Worm (Caenorhabditis elegans) whole organism, midembryonic: Measurements from ENCODE around the gene Y45F10D.16.
A peak's percentile ranks its signal among the peaks of the same experiment; 100 is the strongest.

Experiments
- T22C8.4 ChIP-seq: fragments of 200-800 bp; sonication (Bioruptor generic); IDR thresholded peaks from 2 replicates; pipeline ENCODE4 v1.3.6; 2022; ENCODE audit warnings: missing genetic modification characterization, missing compliant biosample characterization
- cog-1 ChIP-seq: sonication (generic microtip); optimal IDR thresholded peaks from 2 replicates; lab custom pipeline; 2016; ENCODE audit warnings: missing genetic modification characterization, missing compliant biosample characterization
- flt-1 ChIP-seq: fragments of 200-800 bp; sonication (Bioruptor generic); IDR thresholded peaks from 2 replicates; pipeline ENCODE4 v1.3.6; 2022; ENCODE audit warnings: missing genetic modification characterization, missing compliant biosample characterization
- klf-2 ChIP-seq: fragments of 200-800 bp; sonication (Bioruptor generic); conservative IDR thresholded peaks from 2 replicates; pipeline ENCODE4 v1.3.6; 2022; ENCODE audit warnings: missing genetic modification reagents, missing genetic modification characterization, missing compliant biosample characterization
- med-1 ChIP-seq: sonication (generic microtip); optimal IDR thresholded peaks from 2 replicates; lab custom pipeline; 2017; ENCODE audit warnings: missing genetic modification characterization, mild to moderate bottlenecking, missing compliant biosample characterization, antibody characterized with exemption, missing genetic modification reagents; ENCODE audit not compliant: insufficient read depth
- ref-1 ChIP-seq: fragments of 200-800 bp; sonication (Bioruptor generic); conservative IDR thresholded peaks from 2 replicates; pipeline ENCODE4 v1.3.6; 2022; ENCODE audit warnings: missing genetic modification reagents, missing genetic modification characterization, missing compliant biosample characterization
- tab-1 ChIP-seq: fragments of 200-800 bp; sonication (Bioruptor generic); IDR thresholded peaks from 2 replicates; pipeline ENCODE4 v1.3.6; 2022; ENCODE audit warnings: missing genetic modification characterization, missing compliant biosample characterization
- ztf-23 ChIP-seq: fragments of 200-800 bp; sonication (Bioruptor generic); IDR thresholded peaks from 2 replicates; pipeline ENCODE4 v1.3.6; 2022; ENCODE audit warnings: missing genetic modification reagents, missing genetic modification characterization, missing compliant biosample characterization
- ztf-29 ChIP-seq: fragments of 200-800 bp; sonication (Bioruptor generic); IDR thresholded peaks from 2 replicates; pipeline ENCODE4 v1.3.6; 2022; ENCODE audit warnings: missing genetic modification reagents, missing genetic modification characterization, missing compliant biosample characterization

Gene Y45F10D.16

DNA sequence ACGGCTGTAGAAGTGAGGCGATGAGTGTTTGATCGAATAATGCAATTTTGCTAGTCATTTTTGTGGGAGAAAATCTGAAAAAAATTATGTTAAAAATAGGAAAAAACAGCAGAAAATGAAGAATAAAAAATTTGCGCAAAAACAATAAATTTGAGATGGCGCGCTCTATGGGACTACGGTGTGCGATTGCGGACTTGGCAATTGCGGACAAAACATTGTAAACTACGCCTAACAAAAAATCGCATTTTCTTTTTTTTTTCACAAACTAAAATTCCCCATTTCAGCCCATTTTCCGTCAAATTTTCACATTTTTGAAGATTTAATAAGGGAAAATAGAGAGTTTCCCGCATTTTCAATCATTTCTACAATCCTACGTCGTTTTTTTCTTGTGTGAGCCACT, 12.4 kb downstream of the Y45F10D.16 start, which contains the start of the genes sas-6 and Y45F10D.7:
sas-6 (minus strand) TSS at position 80 of the 400 bp plus-strand sequence.
Y45F10D.7 (plus strand) TSS at position 256 of the 400 bp plus-strand sequence.
- TF ChIP-seq cog-1 (no peak), klf-2 (GFP tag; lab: Robert Waterston, UW) (0 out of 2 replicates have a peak, but pooled peaks have one; percentile 44), ztf-23 (peak; percentile 60; the same call in 1 of the 2 replicates), ref-1 (GFP tag; lab: Robert Waterston, UW) (no peak), med-1 (GFP tag; lab: Kevin White, UChicago) (no peak), tab-1 (GFP tag; lab: Robert Waterston, UW) (no peak), flt-1 (GFP tag; lab: Robert Waterston, UW) (peak; percentile 69; the same call in 1 of the 2 replicates), ztf-29 (GFP tag; lab: Robert Waterston, UW) (no peak)

DNA sequence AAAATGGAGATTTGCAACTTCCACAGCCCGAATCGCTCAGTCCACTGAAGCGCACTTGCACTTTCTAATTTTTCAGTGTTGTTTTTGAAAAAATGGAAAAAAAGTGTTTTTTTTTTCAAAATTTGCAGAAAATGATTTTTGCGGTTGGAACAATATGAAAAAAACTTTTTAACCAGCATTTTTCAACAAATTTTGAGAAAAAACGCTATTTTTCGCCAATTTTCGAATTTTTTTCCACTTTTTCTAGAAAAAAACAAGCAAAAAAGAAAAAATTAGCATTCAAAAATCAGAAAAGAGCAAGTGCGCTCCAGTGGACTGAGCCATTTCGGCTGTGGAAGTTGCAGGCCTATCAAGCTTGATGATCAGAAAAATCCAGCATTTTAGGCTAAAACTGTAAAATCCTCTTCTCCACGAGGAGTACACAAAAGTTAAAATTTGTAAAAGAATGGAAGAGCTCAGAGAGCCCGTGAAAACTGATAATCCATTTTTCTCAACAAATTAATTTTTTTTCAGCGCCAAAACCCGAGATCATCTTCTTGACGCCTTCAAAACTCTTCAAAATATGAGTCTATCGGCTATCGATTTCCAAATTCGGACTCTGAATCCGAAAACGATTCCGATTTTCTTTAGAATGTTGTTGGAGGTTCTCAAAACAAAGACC, 19.2 kb downstream of the Y45F10D.16 start:
- TF ChIP-seq med-1 (GFP tag; lab: Kevin White, UChicago) = no peak
- no peak for TF ChIP-seq ztf-23
- no peak for TF ChIP-seq T22C8.4
- TF ChIP-seq tab-1 (GFP tag; lab: Robert Waterston, UW) = no peak
- no peak for TF ChIP-seq ref-1 (GFP tag; lab: Robert Waterston, UW)
- no peak for TF ChIP-seq ztf-29 (GFP tag; lab: Robert Waterston, UW)
- TF ChIP-seq klf-2 (GFP tag; lab: Robert Waterston, UW) = no peak
- no peak for TF ChIP-seq flt-1 (GFP tag; lab: Robert Waterston, UW)
- no peak for TF ChIP-seq cog-1

DNA sequence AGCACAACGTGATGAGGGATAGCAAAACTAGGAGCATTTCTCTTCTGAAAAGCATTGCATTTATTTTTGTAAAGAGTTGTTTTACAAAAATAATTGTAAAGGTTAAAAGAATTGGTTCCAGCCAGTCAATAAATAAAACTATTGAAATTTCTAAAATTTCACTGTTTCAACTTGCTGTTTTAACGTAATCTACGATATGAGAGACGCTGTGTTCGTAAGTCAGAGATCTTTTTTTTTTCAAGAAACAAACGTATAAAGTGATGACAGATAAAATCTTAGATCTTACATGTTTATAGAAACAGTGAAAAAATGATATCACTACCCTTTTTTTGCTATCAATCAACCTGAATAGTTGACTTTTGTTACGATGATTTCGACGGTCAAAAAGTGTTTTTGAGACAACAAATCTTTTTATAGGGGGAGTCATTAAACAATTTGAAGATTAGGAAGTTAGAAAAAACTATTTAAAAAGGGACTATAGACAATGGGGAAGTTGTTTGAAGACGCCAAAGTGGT, 21.7 kb downstream of the Y45F10D.16 start, which contains the start of gene Y45F10D.6:
Y45F10D.6 (minus strand) TSS at position 51 of the 516 bp plus-strand sequence.
- TF ChIP-seq ztf-29 (GFP tag; lab: Robert Waterston, UW) (no peak), klf-2 (GFP tag; lab: Robert Waterston, UW) (no peak), ref-1 (GFP tag; lab: Robert Waterston, UW) (no peak)

DNA sequence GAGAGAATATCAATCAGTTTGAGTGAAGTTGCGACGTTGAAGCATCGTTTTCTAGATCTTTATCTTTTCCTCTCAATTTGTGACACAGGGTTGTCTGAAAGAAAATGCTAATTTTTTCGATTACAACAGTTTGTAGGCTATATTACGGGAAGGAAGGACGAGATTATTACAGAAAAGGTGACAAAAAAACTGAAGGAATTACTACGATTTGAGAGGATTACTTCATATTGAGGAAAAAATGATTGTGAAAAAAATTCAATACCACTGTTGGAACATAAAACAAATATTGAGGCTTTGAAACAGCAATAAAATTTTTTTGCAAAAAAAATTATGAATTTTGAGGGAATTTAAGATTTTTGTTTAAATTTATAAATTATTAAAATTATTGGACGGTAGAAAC, 31.5 kb downstream of the Y45F10D.16 start, which contains the start of gene Y45F10D.14:
Y45F10D.14 (minus strand) TSS at position 101 of the 400 bp plus-strand sequence.
- TF ChIP-seq ref-1 (GFP tag; lab: Robert Waterston, UW) (no peak), ztf-23 (no peak), T22C8.4 (no peak), med-1 (GFP tag; lab: Kevin White, UChicago) (no peak), ztf-29 (GFP tag; lab: Robert Waterston, UW) (no peak), flt-1 (GFP tag; lab: Robert Waterston, UW) (no peak), cog-1 (no peak), tab-1 (GFP tag; lab: Robert Waterston, UW) (no peak), klf-2 (GFP tag; lab: Robert Waterston, UW) (no peak)

DNA sequence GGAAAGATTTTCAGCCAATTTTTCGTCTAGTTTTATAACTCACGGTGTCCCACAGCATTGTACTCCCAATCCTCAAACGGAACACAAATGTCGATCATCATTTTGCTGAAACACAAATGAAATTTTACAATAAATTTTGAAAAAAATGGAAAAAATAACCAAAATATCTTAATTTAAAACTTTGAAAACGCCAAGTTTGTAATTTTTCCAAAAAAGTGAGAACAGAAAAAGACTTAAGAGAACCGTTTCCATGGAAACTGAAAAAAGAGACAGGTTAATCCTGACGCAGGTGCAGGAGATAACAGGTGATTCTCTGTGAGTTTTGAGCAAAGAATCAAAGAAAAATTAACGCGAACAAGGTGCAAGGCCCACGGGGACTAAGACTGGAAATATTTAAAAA, 44.6 kb downstream of the Y45F10D.16 start, which contains the start of gene Y45F10D.15:
Y45F10D.15 (minus strand) TSS at position 101 of the 400 bp plus-strand sequence.
- no peak for TF ChIP-seq klf-2 (GFP tag; lab: Robert Waterston, UW)
- no peak for TF ChIP-seq ztf-23
- TF ChIP-seq tab-1 (GFP tag; lab: Robert Waterston, UW) = no peak
- no peak for TF ChIP-seq ref-1 (GFP tag; lab: Robert Waterston, UW)
- TF ChIP-seq ztf-29 (GFP tag; lab: Robert Waterston, UW) = no peak
- no peak for TF ChIP-seq cog-1
- TF ChIP-seq med-1 (GFP tag; lab: Kevin White, UChicago) = no peak
- no peak for TF ChIP-seq flt-1 (GFP tag; lab: Robert Waterston, UW)
- no peak for TF ChIP-seq T22C8.4

DNA sequence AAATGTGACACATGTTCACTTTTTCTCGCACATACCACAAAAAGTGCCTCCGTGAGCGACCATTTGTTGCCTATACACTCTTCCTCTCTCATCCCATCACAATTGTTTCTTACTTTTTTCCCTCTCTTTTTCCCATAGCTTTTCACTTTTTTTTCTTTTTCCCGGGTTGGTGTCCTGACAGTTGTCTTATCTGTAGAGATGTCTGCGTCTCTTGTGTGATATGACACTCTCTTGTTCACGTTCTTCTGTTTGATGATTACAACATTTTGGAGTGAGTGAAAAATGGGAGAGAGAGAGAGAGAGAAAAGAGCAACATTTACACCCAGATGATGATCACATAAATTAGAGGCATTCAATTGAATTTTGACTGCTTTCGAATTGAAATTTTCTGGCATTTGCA, 50.1 kb downstream of the Y45F10D.16 start:
- TF ChIP-seq cog-1 (peak; percentile 19), klf-2 (GFP tag; lab: Robert Waterston, UW) (no peak)
